Fruit fly (Drosophila melanogaster) whole organism, embryonic: ENCODE results near the gene asp.

Experiments used
- BEAF-32 ChIP-seq: fragments of 200-800 bp; sonication (Bioruptor generic); optimal IDR thresholded peaks from 3 replicates; lab custom pipeline; 2017; ENCODE audit warnings: missing biosample characterization, missing genetic modification characterization, mild to moderate bottlenecking, moderate library complexity, missing genetic modification reagents
- CG10147 ChIP-seq: fragments of 200-800 bp; sonication (Bioruptor generic); optimal IDR thresholded peaks from 2 replicates; lab custom pipeline; 2019; ENCODE audit warnings: missing biosample characterization, mild to moderate bottlenecking, missing genetic modification characterization, moderate library complexity
- CG10267 ChIP-seq: fragments of 200-800 bp; sonication (Bioruptor generic); optimal IDR thresholded peaks from 2 replicates; lab custom pipeline; 2018; ENCODE audit warnings: missing biosample characterization, mild to moderate bottlenecking, missing genetic modification characterization, moderate library complexity
- CG10431 ChIP-seq: fragments of 200-800 bp; sonication (Bioruptor generic); optimal IDR thresholded peaks from 3 replicates; lab custom pipeline; 2018; ENCODE audit warnings: missing biosample characterization, mild to moderate bottlenecking, missing genetic modification characterization
- CG10462 ChIP-seq: fragments of 200-800 bp; sonication (Bioruptor generic); optimal IDR thresholded peaks from 2 replicates; lab custom pipeline; 2016; ENCODE audit warnings: missing biosample characterization, missing genetic modification characterization
- CG12155 ChIP-seq: fragments of 200-800 bp; sonication (Bioruptor generic); optimal IDR thresholded peaks from 3 replicates; lab custom pipeline; 2016; ENCODE audit warnings: missing biosample characterization, missing genetic modification characterization
- CG12659 ChIP-seq: fragments of 200-800 bp; sonication (Bioruptor generic); optimal IDR thresholded peaks from 3 replicates; lab custom pipeline; 2017; ENCODE audit warnings: mild to moderate bottlenecking, missing biosample characterization, missing genetic modification reagents, missing genetic modification characterization
- CG13624 ChIP-seq: fragments of 200-800 bp; sonication (Bioruptor generic); optimal IDR thresholded peaks from 2 replicates; lab custom pipeline; 2016; ENCODE audit warnings: missing biosample characterization, missing genetic modification characterization
- CG14014 ChIP-seq: fragments of 200-800 bp; sonication (Bioruptor generic); IDR thresholded peaks from 2 replicates; pipeline ENCODE4 v1.3.6; 2022; ENCODE audit warnings: missing biosample characterization, missing genetic modification characterization
- CG14965 ChIP-seq: fragments of 200-800 bp; sonication (Bioruptor generic); optimal IDR thresholded peaks from 2 replicates; lab custom pipeline; 2016; ENCODE audit warnings: missing biosample characterization, missing genetic modification characterization, borderline replicate concordance
- CG18262 ChIP-seq: fragments of 200-800 bp; optimal IDR thresholded peaks from 3 replicates; lab custom pipeline; 2019; ENCODE audit warnings: missing biosample characterization, mild to moderate bottlenecking, missing genetic modification characterization, moderate library complexity
- CG2202 ChIP-seq: fragments of 200-800 bp; sonication (Bioruptor generic); optimal IDR thresholded peaks from 2 replicates; lab custom pipeline; 2018; ENCODE audit warnings: missing biosample characterization, mild to moderate bottlenecking, missing genetic modification characterization
- CG2889 ChIP-seq: fragments of 200-800 bp; sonication (Bioruptor generic); IDR thresholded peaks from 3 replicates; pipeline ENCODE4 v1.3.6; 2022; ENCODE audit warnings: missing biosample characterization, missing genetic modification characterization
- CG31441 ChIP-seq: fragments of 200-800 bp; sonication (Bioruptor generic); IDR thresholded peaks from 2 replicates; pipeline ENCODE4 v1.3.6; 2022; ENCODE audit warnings: missing biosample characterization, missing genetic modification characterization
- CG32532 ChIP-seq: fragments of 200-800 bp; sonication (Bioruptor generic); IDR thresholded peaks from 2 replicates; pipeline ENCODE4 v1.3.6; 2022; ENCODE audit warnings: missing biosample characterization, missing genetic modification characterization
- CG4404 ChIP-seq: fragments of 200-800 bp; sonication (Bioruptor generic); IDR thresholded peaks from 2 replicates; pipeline ENCODE4 v1.3.6; 2022; ENCODE audit warnings: missing biosample characterization, missing genetic modification characterization
- CG4617 ChIP-seq: fragments of 200-800 bp; sonication (Bioruptor generic); optimal IDR thresholded peaks from 3 replicates; lab custom pipeline; 2016; ENCODE audit warnings: missing biosample characterization, missing genetic modification characterization, borderline replicate concordance
- CG6175 ChIP-seq: fragments of 200-800 bp; sonication (Bioruptor generic); IDR thresholded peaks from 3 replicates; pipeline ENCODE4 v1.3.6; 2022; ENCODE audit warnings: missing biosample characterization, missing genetic modification characterization
- CG6254 ChIP-seq: fragments of 200-800 bp; sonication (Bioruptor generic); optimal IDR thresholded peaks from 3 replicates; lab custom pipeline; 2017; ENCODE audit warnings: mild to moderate bottlenecking, missing biosample characterization, missing genetic modification reagents, missing genetic modification characterization
- CG6765 ChIP-seq: fragments of 200-800 bp; sonication (Bioruptor generic); optimal IDR thresholded peaks from 3 replicates; lab custom pipeline; 2017; ENCODE audit warnings: missing biosample characterization, mild to moderate bottlenecking, missing genetic modification characterization
- CG8478 ChIP-seq: fragments of >200 bp; optimal IDR thresholded peaks from 2 replicates; lab custom pipeline; 2018
- CG9932 ChIP-seq: fragments of 200-800 bp; sonication (Bioruptor generic); IDR thresholded peaks from 2 replicates; pipeline ENCODE4 v1.3.6; 2022; ENCODE audit warnings: missing biosample characterization, missing genetic modification characterization
- ERR ChIP-seq: fragments of 200-800 bp; sonication (Bioruptor generic); optimal IDR thresholded peaks from 2 replicates; lab custom pipeline; 2016; ENCODE audit warnings: missing biosample characterization, missing genetic modification characterization
- Ets65A ChIP-seq: fragments of 200-800 bp; sonication (Bioruptor generic); peaks from one replicate; lab custom pipeline; 2016; ENCODE audit warnings: missing biosample characterization, missing genetic modification characterization
- H2.0 ChIP-seq: fragments of 200-800 bp; sonication (Bioruptor generic); IDR thresholded peaks from 2 replicates; pipeline ENCODE4 v1.3.6; 2022; ENCODE audit warnings: missing biosample characterization, missing genetic modification characterization
- HLH3B ChIP-seq: fragments of 200-800 bp; sonication (Bioruptor generic); IDR thresholded peaks from 2 replicates; pipeline ENCODE4 v1.3.6; 2022; ENCODE audit warnings: missing biosample characterization, missing genetic modification characterization
- Jarid2 ChIP-seq: fragments of 200-800 bp; sonication (Bioruptor generic); optimal IDR thresholded peaks from 3 replicates; lab custom pipeline; 2017; ENCODE audit warnings: mild to moderate bottlenecking, missing biosample characterization, missing genetic modification reagents, missing genetic modification characterization
- Lhr ChIP-seq: fragments of 200-800 bp; sonication (Bioruptor generic); optimal IDR thresholded peaks from 3 replicates; lab custom pipeline; 2017; ENCODE audit warnings: mild to moderate bottlenecking, missing biosample characterization, missing genetic modification reagents, missing genetic modification characterization
- Meics ChIP-seq: fragments of 200-800 bp; sonication (Bioruptor generic); optimal IDR thresholded peaks from 2 replicates; lab custom pipeline; 2017; ENCODE audit warnings: missing biosample characterization, mild to moderate bottlenecking, missing genetic modification characterization
- Myb ChIP-seq: fragments of 200-800 bp; sonication (Bioruptor generic); optimal IDR thresholded peaks from 2 replicates; lab custom pipeline; 2016; ENCODE audit warnings: missing biosample characterization, missing genetic modification characterization
- NC2β ChIP-seq: fragments of 200-800 bp; sonication (Bioruptor generic); optimal IDR thresholded peaks from 2 replicates; lab custom pipeline; 2016; ENCODE audit warnings: missing biosample characterization, missing genetic modification characterization
- Oaz ChIP-seq: fragments of 200-800 bp; sonication (Bioruptor generic); IDR thresholded peaks from 2 replicates; pipeline ENCODE4 v1.3.6; 2022; ENCODE audit warnings: missing biosample characterization, missing genetic modification characterization
- aop ChIP-seq: fragments of 200-800 bp; sonication (Bioruptor generic); IDR thresholded peaks from 2 replicates; pipeline ENCODE4 v1.3.6; 2022; ENCODE audit warnings: missing biosample characterization, missing genetic modification characterization
- chif ChIP-seq, 2 experiments: fragments of 200-800 bp; sonication (Bioruptor generic); optimal IDR thresholded peaks; 3 replicates each; lab custom pipeline; 2016; ENCODE audit warnings: missing biosample characterization in 2 of 2, missing genetic modification characterization in 2 of 2
- croc ChIP-seq: fragments of 200-800 bp; sonication (Bioruptor generic); conservative IDR thresholded peaks from 3 replicates; pipeline ENCODE4 v1.3.6; 2022; ENCODE audit warnings: missing biosample characterization, missing genetic modification characterization
- da ChIP-seq: fragments of 200-800 bp; sonication (Bioruptor generic); optimal IDR thresholded peaks from 2 replicates; lab custom pipeline; 2016; ENCODE audit warnings: missing biosample characterization, missing genetic modification characterization
- esg ChIP-seq: fragments of 200-800 bp; sonication (Bioruptor generic); conservative IDR thresholded peaks from 2 replicates; pipeline ENCODE4 v1.3.6; 2022; ENCODE audit warnings: missing biosample characterization, missing genetic modification characterization
- exex ChIP-seq: fragments of 200-800 bp; sonication (Bioruptor generic); optimal IDR thresholded peaks from 4 replicates; lab custom pipeline; 2018; ENCODE audit warnings: missing biosample characterization, mild to moderate bottlenecking, missing genetic modification characterization, moderate library complexity
- gt ChIP-seq: fragments of 200-800 bp; sonication (Bioruptor generic); IDR thresholded peaks from 2 replicates; pipeline ENCODE4 v1.3.6; 2022; ENCODE audit warnings: missing biosample characterization, missing genetic modification characterization
- insv ChIP-seq, 2 experiments: fragments of 200-800 bp; sonication (Bioruptor generic); optimal IDR thresholded peaks; 3 replicates each; lab custom pipeline; 2016 to 2018; ENCODE audit warnings: missing biosample characterization in 2 of 2, missing genetic modification characterization in 2 of 2
- lmd ChIP-seq: fragments of 200-800 bp; sonication (Bioruptor generic); IDR thresholded peaks from 2 replicates; pipeline ENCODE4 v1.3.6; 2022; ENCODE audit warnings: missing biosample characterization, missing genetic modification characterization
- lov ChIP-seq, 2 experiments: fragments of 200-800 bp in 1 of 2; fragments of >200 bp in 1 of 2; sonication (Bioruptor generic) in 1 of 2; IDR thresholded peaks in 1 of 2; optimal IDR thresholded peaks in 1 of 2; 2 replicates in 1 of 2; 3 replicates in 1 of 2; pipeline versions ENCODE4 v1.3.6 to Lab custom; 2017 to 2022; ENCODE audit warnings: missing biosample characterization in 1 of 2, missing genetic modification characterization in 1 of 2
- mam ChIP-seq: fragments of 200-800 bp; sonication (Bioruptor generic); optimal IDR thresholded peaks from 3 replicates; lab custom pipeline; 2016; ENCODE audit warnings: missing biosample characterization, missing genetic modification characterization
- repo ChIP-seq: fragments of 200-800 bp; sonication (Bioruptor generic); optimal IDR thresholded peaks from 2 replicates; lab custom pipeline; 2016; ENCODE audit warnings: missing biosample characterization, missing genetic modification characterization
- rib ChIP-seq: fragments of 200-800 bp; sonication (Bioruptor generic); IDR thresholded peaks from 2 replicates; pipeline ENCODE4 v1.3.6; 2022; ENCODE audit warnings: missing biosample characterization, missing genetic modification characterization
- salm ChIP-seq: fragments of 200-800 bp; sonication (Bioruptor generic); optimal IDR thresholded peaks from 2 replicates; lab custom pipeline; 2018; ENCODE audit warnings: missing biosample characterization, mild to moderate bottlenecking, missing genetic modification characterization
- sr ChIP-seq: fragments of 200-800 bp; sonication (Bioruptor generic); IDR thresholded peaks from 3 replicates; pipeline ENCODE4 v1.3.6; 2022; ENCODE audit warnings: missing biosample characterization, missing genetic modification characterization
- usp ChIP-seq: fragments of >200 bp; optimal IDR thresholded peaks from 2 replicates; lab custom pipeline; 2017; ENCODE audit warnings: missing biosample characterization, missing genetic modification characterization
- wek ChIP-seq: fragments of 200-800 bp; sonication (Bioruptor generic); optimal IDR thresholded peaks from 3 replicates; lab custom pipeline; 2018; ENCODE audit warnings: missing biosample characterization, mild to moderate bottlenecking, missing genetic modification characterization, moderate library complexity

Gene asp

dm6 chr3R:24768538-24769401 is 15.1 kb downstream of the asp start, which contains the start of gene CG13631 (continued):
- TF ChIP-seq esg (GFP tag; lab: Robert Waterston, UW), result peak; percentile 93
- TF ChIP-seq insv (GFP tag; optimal IDR thresholded peaks at IDR 0.05; lab: Kevin White, UChicago), result peak in 1 of 2 experiments; percentile 27
- peak; percentile 90 for TF ChIP-seq repo
- peak; percentile 93 for TF ChIP-seq Lhr (GFP tag; lab: Kevin White, UChicago)
- TF ChIP-seq CG14014, result peak; percentile 72
- TF ChIP-seq Myb (GFP tag; lab: Kevin White, UChicago), result peak; percentile 73
- peak; percentile 69; the same call in 1 of the 3 replicates for TF ChIP-seq CG2889 (GFP tag; lab: Robert Waterston, UW)
- TF ChIP-seq CG10431 (GFP tag; lab: Kevin White, UChicago), result peak; percentile 94
- peak; percentile 72 for TF ChIP-seq CG4404 (GFP tag; lab: Robert Waterston, UW)
- peak; percentile 99 for TF ChIP-seq Ets65A (GFP tag; lab: Kevin White, UChicago)
- peak; percentile 9 for TF ChIP-seq CG6765 (GFP tag; lab: Kevin White, UChicago)
- peak; percentile 96 for TF ChIP-seq CG10462 (GFP tag; lab: Kevin White, UChicago)
- TF ChIP-seq CG12155 (GFP tag; lab: Kevin White, UChicago), result peak; percentile 82
- TF ChIP-seq exex (tag; lab: Kevin White, UChicago), result peak; percentile 41
- peak; percentile 98 for TF ChIP-seq CG18262 (tag; lab: Kevin White, UChicago)
- TF ChIP-seq aop (GFP tag; lab: Robert Waterston, UW), result peak; percentile 76; the same call in 1 of the 2 replicates
- peak; percentile 72 for TF ChIP-seq CG10147
- peak; percentile 77 for TF ChIP-seq H2.0 (GFP tag; lab: Robert Waterston, UW)
- peak; percentile 97 for TF ChIP-seq croc (GFP tag; lab: Robert Waterston, UW)
- TF ChIP-seq CG12659 (GFP tag; lab: Kevin White, UChicago), result peak; percentile 90
- peak; percentile 90 for TF ChIP-seq CG10267 (tag; lab: Kevin White, UChicago)
- TF ChIP-seq CG6254, result peak; percentile 95
- 0 out of 2 replicates have a peak, but pooled peaks have one; percentile 12 for TF ChIP-seq CG9932 (GFP tag; lab: Robert Waterston, UW)
- peak; percentile 97 for TF ChIP-seq CG31441 (GFP tag; lab: Robert Waterston, UW)
- TF ChIP-seq rib (GFP tag; lab: Robert Waterston, UW), result no peak
- peak; percentile 90 for TF ChIP-seq salm
- TF ChIP-seq gt (GFP tag; lab: Robert Waterston, UW), result peak; percentile 92
- peak; percentile 83 for TF ChIP-seq CG4617
- peak; percentile 70 for TF ChIP-seq CG14965 (GFP tag; lab: Kevin White, UChicago)
- TF ChIP-seq da (GFP tag; lab: Kevin White, UChicago), result peak; percentile 72
- peak; percentile 49; the same call in 1 of the 3 replicates for TF ChIP-seq sr
- no peak for TF ChIP-seq BEAF-32 (GFP tag; lab: Kevin White, UChicago)
- no peak for TF ChIP-seq CG8478 (lab: Kevin White, UChicago)
- TF ChIP-seq wek (GFP tag; lab: Kevin White, UChicago), result peak; percentile 74
- TF ChIP-seq lov (optimal IDR thresholded peaks at IDR 0.05; lab: Kevin White, UChicago), result no peak
- TF ChIP-seq lov (GFP tag; IDR thresholded peaks at IDR 0.05; lab: Robert Waterston, UW), result peak; percentile 87
- TF ChIP-seq CG2202, result peak; percentile 94
- peak; percentile 16 for TF ChIP-seq Jarid2 (GFP tag; lab: Kevin White, UChicago)
- TF ChIP-seq chif (GFP tag; optimal IDR thresholded peaks at IDR 0.05; lab: Kevin White, UChicago), result peak; percentile 95 to 97
- peak; percentile 60 for TF ChIP-seq CG32532 (GFP tag; lab: Robert Waterston, UW)
- TF ChIP-seq HLH3B (GFP tag; lab: Robert Waterston, UW), result peak; percentile 95
- TF ChIP-seq mam (GFP tag; lab: Kevin White, UChicago), result peak; percentile 85
- TF ChIP-seq lmd (GFP tag; lab: Robert Waterston, UW), result peak; percentile 94
- TF ChIP-seq Oaz (GFP tag; lab: Robert Waterston, UW), result peak; percentile 77
- peak; percentile 75 for TF ChIP-seq CG13624 (GFP tag; lab: Kevin White, UChicago)
- peak; percentile 87 for TF ChIP-seq ERR (GFP tag; lab: Kevin White, UChicago)
- TF ChIP-seq NC2β (GFP tag; lab: Kevin White, UChicago), result peak; percentile 95
- no peak for TF ChIP-seq usp (GFP tag; lab: Kevin White, UChicago)
- no peak for TF ChIP-seq CG6175
- peak; percentile 68 for TF ChIP-seq Meics
